Fruit fly (Drosophila melanogaster): ENCODE measurements around the gene Abca3.

DNA sequence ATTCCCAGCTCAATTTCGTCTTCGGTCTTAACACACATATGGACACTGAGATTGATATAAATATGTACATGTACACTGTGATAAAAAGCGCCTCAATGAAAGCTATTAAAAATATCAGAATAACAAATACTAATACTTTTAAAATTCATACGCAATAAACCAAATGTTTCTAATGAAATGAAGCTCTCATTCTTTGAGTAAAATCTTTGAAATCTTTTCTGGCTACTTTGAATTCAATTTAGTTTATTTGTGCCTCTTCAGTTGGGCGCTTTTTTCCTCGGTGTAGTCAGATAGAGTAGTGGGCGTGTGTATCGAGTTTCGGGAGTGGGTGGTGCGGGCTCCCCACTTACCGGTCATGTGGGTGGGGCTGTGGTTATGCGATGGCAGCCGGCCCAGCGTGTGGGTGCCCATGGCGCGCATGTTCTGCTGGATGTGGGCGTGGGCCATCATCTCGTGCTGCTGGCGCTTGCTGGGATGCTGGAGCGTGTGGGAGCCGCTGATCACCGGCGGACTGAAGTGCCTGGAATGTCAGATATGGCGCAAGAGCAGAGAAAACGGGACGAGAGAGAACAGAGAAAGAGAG lies 28.1 kb upstream of the Abca3 start:
- TF ChIP-seq CG8478 (optimal IDR thresholded peaks at IDR 0.05) (no peak), CTCF (optimal IDR thresholded peaks at IDR 0.05) (no peak)
